Worm (Caenorhabditis elegans): ENCODE measurements around the gene eor-2.

Gene eor-2

ce11 chrX:14563818-14564217, 39.0 kb upstream of the eor-2 start:
- TF ChIP-seq nfya-1 (tag; optimal IDR thresholded peaks at IDR 0.05; ENCODE audit: insufficient read depth) = no peak
- peak; percentile 8 for TF ChIP-seq pha-4 (tag; optimal IDR thresholded peaks at IDR 0.05)
- peak; percentile 1 for TF ChIP-seq nhr-25 (tag; optimal IDR thresholded peaks at IDR 0.05)

- TF ChIP-seq lin-39 (tag; optimal IDR thresholded peaks at IDR 0.05) = peak; percentile 9
- TF ChIP-seq daf-12 (tag; optimal IDR thresholded peaks at IDR 0.05) = no peak
- no peak for TF ChIP-seq lsy-12 (tag; optimal IDR thresholded peaks at IDR 0.05)
- TF ChIP-seq nhr-12 (tag; optimal IDR thresholded peaks at IDR 0.05) = no peak
Measured at ce11 chrX:14565245-14565644, 37.6 kb upstream of the eor-2 start.

ce11 chrX:14566047-14566446, 36.8 kb upstream of the eor-2 start:
- peak; percentile 16 for TF ChIP-seq egl-5 (tag; optimal IDR thresholded peaks at IDR 0.05)
- TF ChIP-seq elt-1 (tag; optimal IDR thresholded peaks at IDR 0.05) = no peak
- peak; percentile 6 for TF ChIP-seq nhr-23 (tag; optimal IDR thresholded peaks at IDR 0.05)
- no peak for TF ChIP-seq elt-2 (tag; optimal IDR thresholded peaks at IDR 0.05)
- no peak for TF ChIP-seq nhr-43 (tag; optimal IDR thresholded peaks at IDR 0.05; ENCODE audit: poor library complexity, severe bottlenecking)

- TF ChIP-seq pqm-1 (tag; optimal IDR thresholded peaks at IDR 0.05) (peak; percentile 65), elt-3 (tag; optimal IDR thresholded peaks at IDR 0.05) (no peak), elt-2 (tag; optimal IDR thresholded peaks at IDR 0.05) (peak; percentile 9), nfya-1 (tag; optimal IDR thresholded peaks at IDR 0.05; ENCODE audit: insufficient read depth) (no peak), ztf-11 (tag; optimal IDR thresholded peaks at IDR 0.05) (no peak), nhr-25 (tag; optimal IDR thresholded peaks at IDR 0.05) (peak; percentile 13), nhr-23 (tag; optimal IDR thresholded peaks at IDR 0.05) (no peak), eor-1 (tag; optimal IDR thresholded peaks at IDR 0.05) (no peak), fkh-2 (tag; optimal IDR thresholded peaks at IDR 0.05) (no peak)
Measured at ce11 chrX:14568258-14568763, 34.5 kb upstream of the eor-2 start.

ce11 chrX:14571277-14571676, 31.5 kb upstream of the eor-2 start:
- TF ChIP-seq nhr-237 (tag; optimal IDR thresholded peaks at IDR 0.05) = no peak
- TF ChIP-seq unc-62 (GFP tag; optimal IDR thresholded peaks at IDR 0.05) = no peak
- TF ChIP-seq ceh-82 (tag; optimal IDR thresholded peaks at IDR 0.05) = no peak
- TF ChIP-seq pha-4 (tag; optimal IDR thresholded peaks at IDR 0.05) = peak; percentile 15
- no peak for TF ChIP-seq tbx-2 (tag; optimal IDR thresholded peaks at IDR 0.05)
- no peak for TF ChIP-seq ceh-9 (tag; optimal IDR thresholded peaks at IDR 0.05)

- TF ChIP-seq pha-4 (tag; optimal IDR thresholded peaks at IDR 0.05) (peak; percentile 39), nhr-77 (tag; optimal IDR thresholded peaks at IDR 0.05) (no peak)
Measured at ce11 chrX:14572419-14572818, 30.4 kb upstream of the eor-2 start, which contains the start of gene lron-1. Gene lron-1 (plus strand): TSS chrX:14572719.

ce11 chrX:14575920-14576319, 26.9 kb upstream of the eor-2 start:
- TF ChIP-seq elt-2 (tag; optimal IDR thresholded peaks at IDR 0.05) = no peak
- TF ChIP-seq ceh-28 (tag; optimal IDR thresholded peaks at IDR 0.05) = peak; percentile 19
- TF ChIP-seq ztf-11 (tag; optimal IDR thresholded peaks at IDR 0.05) = no peak
- TF ChIP-seq nhr-12 (tag; optimal IDR thresholded peaks at IDR 0.05) = no peak
- TF ChIP-seq elt-1 (tag; optimal IDR thresholded peaks at IDR 0.05) = peak; percentile 96
- TF ChIP-seq nhr-43 (tag; optimal IDR thresholded peaks at IDR 0.05; ENCODE audit: poor library complexity, severe bottlenecking) = peak; percentile 37
- peak; percentile 92 for TF ChIP-seq nhr-25 (tag; optimal IDR thresholded peaks at IDR 0.05)
- peak; percentile 6 for TF ChIP-seq unc-62 (GFP tag; optimal IDR thresholded peaks at IDR 0.05)
- TF ChIP-seq nhr-23 (tag; optimal IDR thresholded peaks at IDR 0.05) = peak; percentile 99

- TF ChIP-seq nhr-23 (tag; optimal IDR thresholded peaks at IDR 0.05) (peak; percentile 86), tbx-2 (tag; optimal IDR thresholded peaks at IDR 0.05) (no peak)
Measured at ce11 chrX:14577579-14578127, 25.2 kb upstream of the eor-2 start, which contains the start of gene let-4. Gene let-4 (plus strand): TSS chrX:14577935.

All from whole organism, L3 larva.